Fruit fly (Drosophila melanogaster) whole organism, wandering third instar larva: Measurements from ENCODE around the gene Ost48.

Experiments used
- Abd-B ChIP-seq: fragments of >200 bp; optimal IDR thresholded peaks from 2 replicates; lab custom pipeline; 2017; ENCODE audit warnings: missing biosample characterization, missing genetic modification characterization
- CG9705 ChIP-seq: fragments of 200-800 bp; sonication (Bioruptor generic); optimal IDR thresholded peaks from 2 replicates; lab custom pipeline; 2018; ENCODE audit warnings: missing biosample characterization, mild to moderate bottlenecking, missing genetic modification characterization
- CrebA ChIP-seq: fragments of 200-800 bp; sonication (Bioruptor generic); optimal IDR thresholded peaks from 2 replicates; lab custom pipeline; 2016; ENCODE audit warnings: missing biosample characterization, mild to moderate bottlenecking, missing genetic modification characterization, borderline replicate concordance
- Jra ChIP-seq: sonication (Bioruptor generic); optimal IDR thresholded peaks from 2 replicates; lab custom pipeline; 2016; ENCODE audit warnings: missing biosample characterization, missing genetic modification characterization
- OdsH ChIP-seq: fragments of 200-800 bp; sonication (Bioruptor generic); optimal IDR thresholded peaks from 2 replicates; lab custom pipeline; 2016; ENCODE audit warnings: missing biosample characterization, mild to moderate bottlenecking, missing genetic modification characterization
- Sp1 ChIP-seq: fragments of 200-800 bp; sonication (Bioruptor generic); optimal IDR thresholded peaks from 3 replicates; lab custom pipeline; 2019; ENCODE audit warnings: missing biosample characterization, mild to moderate bottlenecking, missing genetic modification characterization, moderate library complexity
- psq ChIP-seq: fragments of 200-800 bp; sonication (Bioruptor generic); optimal IDR thresholded peaks from 3 replicates; lab custom pipeline; 2017; ENCODE audit warnings: missing biosample characterization, mild to moderate bottlenecking, missing genetic modification characterization, moderate library complexity

dm6 chrX:9130243-9130642 is 28.1 kb downstream of the Ost48 start:
- TF ChIP-seq OdsH (GFP tag; lab: Kevin White, UChicago) (no peak), Sp1 (no peak), psq (no peak), Abd-B (GFP tag; lab: Kevin White, UChicago) (no peak), CrebA (GFP tag; lab: Kevin White, UChicago) (no peak), Jra (no peak), CG9705 (GFP tag; lab: Kevin White, UChicago) (no peak)
